Worm (Caenorhabditis elegans): ENCODE results near the gene Y22D7AL.16.

The Y22D7AL.16 gene

ce11 chrIII:1665799-1666308 lies 838 bp upstream of the Y22D7AL.16 start, which contains the start of gene Y22D7AR.3:
Gene Y22D7AR.3 (minus strand): TSS chrIII:1665849.
- TF ChIP-seq nhr-10 (tag; optimal IDR thresholded peaks at IDR 0.05) (no peak), dmd-4 (tag; optimal IDR thresholded peaks at IDR 0.05) (no peak), nhr-23 (tag; optimal IDR thresholded peaks at IDR 0.05) (no peak), mbf-1 (tag; optimal IDR thresholded peaks at IDR 0.05) (no peak), sem-4 (tag; optimal IDR thresholded peaks at IDR 0.05) (no peak), R02D3.7 (tag; optimal IDR thresholded peaks at IDR 0.05) (no peak), zag-1 (tag; optimal IDR thresholded peaks at IDR 0.05) (no peak), gmeb-1 (tag; optimal IDR thresholded peaks at IDR 0.05) (no peak), nhr-25 (tag; optimal IDR thresholded peaks at IDR 0.05) (no peak), unc-39 (tag; optimal IDR thresholded peaks at IDR 0.05) (no peak), lin-13 (GFP tag; optimal IDR thresholded peaks at IDR 0.05) (no peak), nhr-12 (tag; optimal IDR thresholded peaks at IDR 0.05) (no peak), nhr-129 (tag; optimal IDR thresholded peaks at IDR 0.05) (no peak), peb-1 (tag; optimal IDR thresholded peaks at IDR 0.05) (no peak), sma-9 (GFP tag; optimal IDR thresholded peaks at IDR 0.05) (no peak), sma-9 (tag; optimal IDR thresholded peaks at IDR 0.05) (no peak), ceh-82 (tag; optimal IDR thresholded peaks at IDR 0.05) (no peak)

DNA sequence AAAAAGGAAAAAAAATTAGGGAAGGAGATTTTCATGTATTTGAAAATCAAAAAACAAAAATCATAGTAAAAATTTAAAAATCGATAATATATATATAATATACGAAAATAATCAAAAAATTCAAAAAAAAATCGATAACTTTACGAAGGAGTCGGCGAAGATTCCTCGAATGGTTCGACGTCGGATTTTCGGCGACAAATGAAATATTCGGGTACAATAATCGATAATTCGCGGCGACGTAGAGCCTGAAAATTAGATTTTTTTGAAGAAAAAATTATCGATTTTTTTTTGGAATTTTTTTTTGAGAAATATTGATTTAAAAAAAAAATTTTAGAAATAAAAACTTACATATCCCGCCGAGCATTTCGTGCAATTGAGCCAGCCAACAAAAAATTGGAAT lies 357 bp upstream of the Y22D7AL.16 start:
- TF ChIP-seq ztf-4 (tag; optimal IDR thresholded peaks at IDR 0.05) (no peak), nhr-10 (tag; optimal IDR thresholded peaks at IDR 0.05) (no peak), nhr-77 (tag; optimal IDR thresholded peaks at IDR 0.05) (no peak), nhr-23 (tag; optimal IDR thresholded peaks at IDR 0.05) (no peak), skn-1 (tag; optimal IDR thresholded peaks at IDR 0.05) (no peak), ztf-11 (tag; optimal IDR thresholded peaks at IDR 0.05) (no peak), crh-2 (tag; optimal IDR thresholded peaks at IDR 0.05) (no peak), Y55F3AM.14 (GFP tag; optimal IDR thresholded peaks at IDR 0.05) (no peak), lin-39 (tag; optimal IDR thresholded peaks at IDR 0.05) (no peak), elt-1 (tag; optimal IDR thresholded peaks at IDR 0.05) (no peak), nhr-12 (tag; optimal IDR thresholded peaks at IDR 0.05) (no peak), peb-1 (tag; optimal IDR thresholded peaks at IDR 0.05) (no peak), ZK546.5 (tag; optimal IDR thresholded peaks at IDR 0.05) (no peak)

ce11 chrIII:1663056-1663455 lies 2.0 kb downstream of the Y22D7AL.16 start:
- TF ChIP-seq nhr-11 (tag; optimal IDR thresholded peaks at IDR 0.05) (no peak), lin-11 (tag; optimal IDR thresholded peaks at IDR 0.05) (no peak), unc-39 (tag; optimal IDR thresholded peaks at IDR 0.05) (no peak), peb-1 (tag; optimal IDR thresholded peaks at IDR 0.05) (no peak), mbf-1 (tag; optimal IDR thresholded peaks at IDR 0.05) (no peak), fos-1 (tag; optimal IDR thresholded peaks at IDR 0.05) (no peak), sma-9 (GFP tag; optimal IDR thresholded peaks at IDR 0.05) (no peak), sma-9 (tag; optimal IDR thresholded peaks at IDR 0.05) (no peak), sem-4 (tag; optimal IDR thresholded peaks at IDR 0.05) (no peak), ceh-16 (tag; optimal IDR thresholded peaks at IDR 0.05) (no peak), crh-2 (tag; optimal IDR thresholded peaks at IDR 0.05) (no peak), R02D3.7 (tag; optimal IDR thresholded peaks at IDR 0.05) (no peak), nhr-25 (tag; optimal IDR thresholded peaks at IDR 0.05) (no peak), nhr-21 (tag; optimal IDR thresholded peaks at IDR 0.05) (no peak), F13H6.1 (tag; optimal IDR thresholded peaks at IDR 0.05) (no peak), ztf-1 (GFP tag; conservative IDR thresholded peaks at IDR 0.05) (no peak), nhr-77 (tag; optimal IDR thresholded peaks at IDR 0.05) (no peak)

DNA sequence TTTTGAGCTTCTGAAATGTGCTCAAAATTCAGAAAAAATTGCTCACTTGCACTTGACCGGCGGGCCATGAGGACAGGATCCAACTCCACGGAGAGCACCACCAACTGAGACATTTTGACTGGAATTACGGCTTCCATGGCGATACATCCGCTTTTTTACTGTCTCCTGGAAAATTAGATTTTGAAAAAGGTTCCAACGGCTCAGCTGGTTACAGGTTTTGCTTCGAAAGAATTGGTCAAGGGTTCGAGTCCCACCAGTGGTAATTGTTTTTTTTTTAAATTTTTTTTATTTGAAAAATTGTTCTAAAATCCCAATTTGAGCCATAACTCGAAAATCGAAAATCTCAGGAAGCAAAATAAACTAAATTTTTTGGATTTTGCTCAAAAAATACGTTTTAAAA lies 2.6 kb downstream of the Y22D7AL.16 start:
- no peak for TF ChIP-seq dmd-4 (tag; optimal IDR thresholded peaks at IDR 0.05)
- no peak for TF ChIP-seq ztf-1 (GFP tag; conservative IDR thresholded peaks at IDR 0.05)
- TF ChIP-seq R02D3.7 (tag; optimal IDR thresholded peaks at IDR 0.05), result no peak
- no peak for TF ChIP-seq sem-4 (tag; optimal IDR thresholded peaks at IDR 0.05)
- TF ChIP-seq F13H6.1 (tag; optimal IDR thresholded peaks at IDR 0.05), result no peak
- TF ChIP-seq peb-1 (tag; optimal IDR thresholded peaks at IDR 0.05), result no peak
- TF ChIP-seq gmeb-1 (tag; optimal IDR thresholded peaks at IDR 0.05), result no peak
- no peak for TF ChIP-seq nhr-77 (tag; optimal IDR thresholded peaks at IDR 0.05)
- TF ChIP-seq lin-13 (GFP tag; optimal IDR thresholded peaks at IDR 0.05), result no peak
- no peak for TF ChIP-seq ceh-16 (tag; optimal IDR thresholded peaks at IDR 0.05)
- no peak for TF ChIP-seq C34F6.9 (tag; optimal IDR thresholded peaks at IDR 0.05)
- TF ChIP-seq crh-2 (tag; optimal IDR thresholded peaks at IDR 0.05), result no peak
- TF ChIP-seq nhr-11 (tag; optimal IDR thresholded peaks at IDR 0.05), result no peak
- no peak for TF ChIP-seq nhr-21 (tag; optimal IDR thresholded peaks at IDR 0.05)
- no peak for TF ChIP-seq snpc-4 (tag; optimal IDR thresholded peaks at IDR 0.05)
- no peak for TF ChIP-seq nhr-25 (tag; optimal IDR thresholded peaks at IDR 0.05)
- TF ChIP-seq blmp-1 (tag; optimal IDR thresholded peaks at IDR 0.05; ENCODE audit: insufficient read depth), result no peak
- no peak for TF ChIP-seq egl-27 (tag; optimal IDR thresholded peaks at IDR 0.05)
- TF ChIP-seq aly-2 (tag; optimal IDR thresholded peaks at IDR 0.05), result no peak

Data from whole organism, L2 larva.